Fruit fly (Drosophila melanogaster): ENCODE data around the gene CalpC.

CalpC gene

dm6 chrX:16303636-16304035, 21.9 kb upstream of the CalpC start, which contains the start of gene CG3679 (continued):
- TF ChIP-seq Atf-2 (GFP tag; optimal IDR thresholded peaks at IDR 0.05) (no peak), CG18599 (GFP tag; optimal IDR thresholded peaks at IDR 0.05) (no peak), Gug (GFP tag; IDR thresholded peaks at IDR 0.05) (no peak), Ssrp (tag; optimal IDR thresholded peaks at IDR 0.05) (no peak), Xrp1 (GFP tag; IDR thresholded peaks at IDR 0.05) (0 out of 2 replicates have a peak, but pooled peaks have one; percentile 10), wor (GFP tag; IDR thresholded peaks at IDR 0.05) (no peak), peb (GFP tag; IDR thresholded peaks at IDR 0.05) (no peak), insv (GFP tag; optimal IDR thresholded peaks at IDR 0.05) (no peak), Bteb2 (GFP tag; optimal IDR thresholded peaks at IDR 0.05) (no peak), fd64A (GFP tag; optimal IDR thresholded peaks at IDR 0.05) (no peak), repo (GFP tag; optimal IDR thresholded peaks at IDR 0.05) (no peak), gcm (GFP tag; optimal IDR thresholded peaks at IDR 0.05) (no peak), corto (GFP tag; optimal IDR thresholded peaks at IDR 0.05) (no peak), CG17568 (GFP tag; optimal IDR thresholded peaks at IDR 0.05) (no peak), cwo (GFP tag; optimal IDR thresholded peaks at IDR 0.05) (no peak), CG4404 (GFP tag; IDR thresholded peaks at IDR 0.05) (no peak), CG5953 (GFP tag; IDR thresholded peaks at IDR 0.05) (no peak), sna (GFP tag; IDR thresholded peaks at IDR 0.05; ENCODE audit: partially characterized antibody) (no peak), bowl (GFP tag; IDR thresholded peaks at IDR 0.05) (no peak), tio (GFP tag; optimal IDR thresholded peaks at IDR 0.05) (no peak), prd (optimal IDR thresholded peaks at IDR 0.05) (no peak), prd (GFP tag; IDR thresholded peaks at IDR 0.05) (no peak), bbx (GFP tag; IDR thresholded peaks at IDR 0.05; ENCODE audit: partially characterized antibody) (peak; percentile 76), Hmr (GFP tag; optimal IDR thresholded peaks at IDR 0.05) (no peak), CG6689 (GFP tag; IDR thresholded peaks at IDR 0.05) (no peak), CG11456 (GFP tag; IDR thresholded peaks at IDR 0.05) (no peak), CG2712 (tag; optimal IDR thresholded peaks at IDR 0.05) (peak; percentile 58), CG12391 (tag; optimal IDR thresholded peaks at IDR 0.05) (no peak), onecut (GFP tag; IDR thresholded peaks at IDR 0.05) (no peak), ase (GFP tag; IDR thresholded peaks at IDR 0.05) (no peak), CG34224 (GFP tag; IDR thresholded peaks at IDR 0.05; ENCODE audit: partially characterized antibody) (peak; percentile 66), CG7963 (GFP tag; IDR thresholded peaks at IDR 0.05; ENCODE audit: partially characterized antibody) (peak; percentile 70), Doc3 (GFP tag; IDR thresholded peaks at IDR 0.05; ENCODE audit: partially characterized antibody) (peak; percentile 58; the same call in 2 of the 3 replicates), CG14860 (GFP tag; IDR thresholded peaks at IDR 0.05; ENCODE audit: partially characterized antibody) (peak; percentile 67), CG6254 (GFP tag; optimal IDR thresholded peaks at IDR 0.05) (no peak), nerfin-1 (tag; optimal IDR thresholded peaks at IDR 0.05) (no peak), Fer1 (GFP tag; optimal IDR thresholded peaks at IDR 0.05) (no peak), CG1233 (GFP tag; optimal IDR thresholded peaks at IDR 0.05) (no peak), pita (GFP tag; optimal IDR thresholded peaks at IDR 0.05) (no peak), CG17802 (tag; optimal IDR thresholded peaks at IDR 0.05) (peak; percentile 34), Rx (GFP tag; IDR thresholded peaks at IDR 0.05) (no peak), CG17829 (tag; optimal IDR thresholded peaks at IDR 0.05) (no peak), ems (GFP tag; optimal IDR thresholded peaks at IDR 0.05) (no peak), Hr78 (GFP tag; optimal IDR thresholded peaks at IDR 0.05) (no peak), Taf1 (GFP tag; IDR thresholded peaks at IDR 0.05) (no peak), Meics (GFP tag; optimal IDR thresholded peaks at IDR 0.05) (no peak), CG2120 (GFP tag; optimal IDR thresholded peaks at IDR 0.05) (no peak), Mad (GFP tag; optimal IDR thresholded peaks at IDR 0.05) (no peak), CG3281 (GFP tag; optimal IDR thresholded peaks at IDR 0.05) (no peak), tx (GFP tag; optimal IDR thresholded peaks at IDR 0.05) (no peak), Xbp1 (GFP tag; optimal IDR thresholded peaks at IDR 0.05) (no peak)
